Worm (Caenorhabditis elegans) whole organism, midembryonic: ENCODE results near the gene gst-5.

Experiments used
- T22C8.4 ChIP-seq: fragments of 200-800 bp; sonication (Bioruptor generic); IDR thresholded peaks from 2 replicates; pipeline ENCODE4 v1.3.6; 2022; ENCODE audit warnings: missing genetic modification characterization, missing compliant biosample characterization
- cog-1 ChIP-seq: sonication (generic microtip); optimal IDR thresholded peaks from 2 replicates; lab custom pipeline; 2016; ENCODE audit warnings: missing genetic modification characterization, missing compliant biosample characterization
- flt-1 ChIP-seq: fragments of 200-800 bp; sonication (Bioruptor generic); IDR thresholded peaks from 2 replicates; pipeline ENCODE4 v1.3.6; 2022; ENCODE audit warnings: missing genetic modification characterization, missing compliant biosample characterization
- klf-2 ChIP-seq: fragments of 200-800 bp; sonication (Bioruptor generic); conservative IDR thresholded peaks from 2 replicates; pipeline ENCODE4 v1.3.6; 2022; ENCODE audit warnings: missing genetic modification reagents, missing genetic modification characterization, missing compliant biosample characterization
- med-1 ChIP-seq: sonication (generic microtip); optimal IDR thresholded peaks from 2 replicates; lab custom pipeline; 2017; ENCODE audit warnings: missing genetic modification characterization, mild to moderate bottlenecking, missing compliant biosample characterization, antibody characterized with exemption, missing genetic modification reagents; ENCODE audit not compliant: insufficient read depth
- ref-1 ChIP-seq: fragments of 200-800 bp; sonication (Bioruptor generic); conservative IDR thresholded peaks from 2 replicates; pipeline ENCODE4 v1.3.6; 2022; ENCODE audit warnings: missing genetic modification reagents, missing genetic modification characterization, missing compliant biosample characterization
- tab-1 ChIP-seq: fragments of 200-800 bp; sonication (Bioruptor generic); IDR thresholded peaks from 2 replicates; pipeline ENCODE4 v1.3.6; 2022; ENCODE audit warnings: missing genetic modification characterization, missing compliant biosample characterization
- ztf-23 ChIP-seq: fragments of 200-800 bp; sonication (Bioruptor generic); IDR thresholded peaks from 2 replicates; pipeline ENCODE4 v1.3.6; 2022; ENCODE audit warnings: missing genetic modification reagents, missing genetic modification characterization, missing compliant biosample characterization
- ztf-29 ChIP-seq: fragments of 200-800 bp; sonication (Bioruptor generic); IDR thresholded peaks from 2 replicates; pipeline ENCODE4 v1.3.6; 2022; ENCODE audit warnings: missing genetic modification reagents, missing genetic modification characterization, missing compliant biosample characterization

ce11 chrII:10959676-10960075, 9.5 kb downstream of the gst-5 start:
- TF ChIP-seq ref-1 (GFP tag; lab: Robert Waterston, UW) (no peak), cog-1 (tag; lab: Kevin White, UChicago) (no peak), tab-1 (GFP tag; lab: Robert Waterston, UW) (no peak), flt-1 (no peak), T22C8.4 (GFP tag; lab: Robert Waterston, UW) (no peak), ztf-23 (GFP tag; lab: Robert Waterston, UW) (no peak), klf-2 (GFP tag; lab: Robert Waterston, UW) (no peak), ztf-29 (GFP tag; lab: Robert Waterston, UW) (no peak), med-1 (GFP tag; lab: Kevin White, UChicago) (no peak)
